Worm (Caenorhabditis elegans) whole organism, early embryonic: ENCODE measurements around the gene T11F9.1.

Source experiments
- B0310.2 ChIP-seq: sonication (generic microtip); optimal IDR thresholded peaks from 2 replicates; lab custom pipeline; 2016; ENCODE audit warnings: mild to moderate bottlenecking, missing genetic modification characterization, missing compliant biosample characterization
- F13C5.2 ChIP-seq: sonication (generic microtip); optimal IDR thresholded peaks from 2 replicates; lab custom pipeline; 2017; ENCODE audit warnings: mild to moderate bottlenecking, missing genetic modification characterization, inconsistent platforms, missing compliant biosample characterization
- ama-1 ChIP-seq: fragments of 150-350 bp; optimal IDR thresholded peaks from 2 replicates; lab custom pipeline; 2014
- ceh-13 ChIP-seq: fragments of 200-800 bp; sonication (Bioruptor generic); optimal IDR thresholded peaks from 2 replicates; lab custom pipeline; 2018; ENCODE audit warnings: mild to moderate bottlenecking, missing genetic modification characterization, missing compliant biosample characterization
- ceh-36 ChIP-seq: sonication (generic microtip); optimal IDR thresholded peaks from 2 replicates; lab custom pipeline; 2016; ENCODE audit warnings: missing genetic modification characterization, inconsistent platforms, missing compliant biosample characterization
- ets-7 ChIP-seq: sonication (generic microtip); optimal IDR thresholded peaks from 2 replicates; lab custom pipeline; 2016; ENCODE audit warnings: missing genotype, missing genetic modification characterization, missing compliant biosample characterization
- flt-1 ChIP-seq: fragments of 200-800 bp; sonication (Bioruptor generic); IDR thresholded peaks from 2 replicates; pipeline ENCODE4 v1.3.6; 2022; ENCODE audit warnings: missing genetic modification characterization, missing compliant biosample characterization
- hmbx-1 ChIP-seq: sonication (generic microtip); optimal IDR thresholded peaks from 2 replicates; lab custom pipeline; 2016; ENCODE audit warnings: mild to moderate bottlenecking, missing genetic modification characterization, missing compliant biosample characterization
- hnd-1 ChIP-seq: sonication (generic microtip); optimal IDR thresholded peaks from 2 replicates; lab custom pipeline; 2016; ENCODE audit warnings: missing genetic modification characterization, missing compliant biosample characterization
- scrt-1 ChIP-seq: fragments of 200-800 bp; sonication (Bioruptor generic); IDR thresholded peaks from 2 replicates; pipeline ENCODE4 v1.3.6; 2022; ENCODE audit warnings: missing genetic modification characterization, missing compliant biosample characterization
- tbx-37 ChIP-seq: fragments of 200-800 bp; sonication (Bioruptor generic); conservative IDR thresholded peaks from 2 replicates; pipeline ENCODE4 v1.3.6; 2022; ENCODE audit warnings: missing genetic modification reagents, missing genetic modification characterization, missing compliant biosample characterization
- tra-4 ChIP-seq: sonication (generic microtip); optimal IDR thresholded peaks from 2 replicates; lab custom pipeline; 2017; ENCODE audit warnings: missing genetic modification characterization, missing compliant biosample characterization

- TF ChIP-seq flt-1 (GFP tag; lab: Robert Waterston, UW) = no peak
- TF ChIP-seq B0310.2 (tag; lab: Kevin White, UChicago) = no peak
- TF ChIP-seq F13C5.2 (tag; lab: Kevin White, UChicago) = no peak
- TF ChIP-seq ama-1 (lab: Kevin White, UChicago) = no peak
- no peak for TF ChIP-seq scrt-1 (GFP tag; lab: Robert Waterston, UW)
- no peak for TF ChIP-seq ets-7
- no peak for TF ChIP-seq hmbx-1
- TF ChIP-seq hnd-1 (tag; lab: Kevin White, UChicago) = no peak
- no peak for TF ChIP-seq tra-4
- TF ChIP-seq ceh-36 (tag; lab: Kevin White, UChicago) = no peak
- no peak for TF ChIP-seq tbx-37 (GFP tag; lab: Robert Waterston, UW)
- no peak for TF ChIP-seq ceh-13 (GFP tag; lab: Kevin White, UChicago)
These were observed at the start of gene T11F9.1 for ce11 chrV:11459255-11459654.
